Fruit fly (Drosophila melanogaster): Measurements from ENCODE around the gene CG33783.

CG33783 gene

DNA sequence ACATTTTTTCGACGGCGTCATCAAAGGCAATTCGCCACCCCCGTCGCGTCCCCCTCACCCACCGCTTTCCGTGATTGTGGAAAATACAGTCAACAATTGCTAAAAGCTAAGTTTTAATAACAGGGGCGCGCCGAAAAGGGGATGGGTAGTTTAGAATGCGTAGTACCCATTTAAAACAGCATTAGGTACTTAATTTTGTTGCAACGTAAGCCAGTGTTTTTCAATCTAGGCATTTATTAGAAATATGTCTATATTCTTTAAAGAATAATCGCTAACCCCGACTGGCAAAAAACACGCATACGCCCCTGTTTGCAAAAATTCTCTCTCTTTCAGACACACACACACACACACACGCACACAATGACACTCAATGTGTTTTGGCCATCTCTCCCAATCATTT is 18.3 kb downstream of the CG33783 start:
- peak; percentile 96 for TF ChIP-seq ey (GFP tag; optimal IDR thresholded peaks at IDR 0.05)
- peak; percentile 92 for TF ChIP-seq br (GFP tag; optimal IDR thresholded peaks at IDR 0.05)
- TF ChIP-seq h (GFP tag; optimal IDR thresholded peaks at IDR 0.05): peak; percentile 95
- peak; percentile 91 for TF ChIP-seq Sp1 (GFP tag; optimal IDR thresholded peaks at IDR 0.05)
- peak; percentile 83 for TF ChIP-seq Jra (GFP tag; optimal IDR thresholded peaks at IDR 0.05)
- peak; percentile 67 for TF ChIP-seq CrebA (GFP tag; optimal IDR thresholded peaks at IDR 0.05; ENCODE audit: borderline replicate concordance)
- TF ChIP-seq Myc (optimal IDR thresholded peaks at IDR 0.05): no peak
- TF ChIP-seq tai (GFP tag; optimal IDR thresholded peaks at IDR 0.05): peak; percentile 86
- TF ChIP-seq Mio (GFP tag; optimal IDR thresholded peaks at IDR 0.05): peak; percentile 80
- no peak for TF ChIP-seq dl (GFP tag; optimal IDR thresholded peaks at IDR 0.05; ENCODE audit: insufficient read depth in 1 of 2, partially characterized antibody in 2 of 2)
- peak; percentile 70 for TF ChIP-seq dsf (GFP tag; optimal IDR thresholded peaks at IDR 0.05; ENCODE audit: borderline replicate concordance)
- peak; percentile 88 for TF ChIP-seq Dfd (GFP tag; optimal IDR thresholded peaks at IDR 0.05)
- no peak for TF ChIP-seq GATAd (GFP tag; optimal IDR thresholded peaks at IDR 0.05)
- TF ChIP-seq lola (GFP tag; optimal IDR thresholded peaks at IDR 0.05): no peak
- peak; percentile 84 for TF ChIP-seq sage (GFP tag; optimal IDR thresholded peaks at IDR 0.05)
- TF ChIP-seq psq (GFP tag; optimal IDR thresholded peaks at IDR 0.05): peak; percentile 89
- TF ChIP-seq Rel (GFP tag; optimal IDR thresholded peaks at IDR 0.05): no peak
- TF ChIP-seq Rel (tag; optimal IDR thresholded peaks at IDR 0.05): peak; percentile 64
- TF ChIP-seq jim (GFP tag; optimal IDR thresholded peaks at IDR 0.05): no peak
- peak; percentile 65 for TF ChIP-seq CG9705 (GFP tag; optimal IDR thresholded peaks at IDR 0.05)
- TF ChIP-seq HLH106 (tag; optimal IDR thresholded peaks at IDR 0.05): peak; percentile 94
- peak; percentile 95 for TF ChIP-seq fru (GFP tag; optimal IDR thresholded peaks at IDR 0.05)
- TF ChIP-seq Hr83 (GFP tag; optimal IDR thresholded peaks at IDR 0.05; ENCODE audit: poor library complexity, severe bottlenecking): peak; percentile 25
- peak; percentile 90 for TF ChIP-seq dmrt93B (GFP tag; optimal IDR thresholded peaks at IDR 0.05)
- TF ChIP-seq rgr (GFP tag; optimal IDR thresholded peaks at IDR 0.05): peak; percentile 96
- TF ChIP-seq OdsH (GFP tag; optimal IDR thresholded peaks at IDR 0.05): peak; percentile 95
- TF ChIP-seq foxo (GFP tag; optimal IDR thresholded peaks at IDR 0.05): peak; percentile 43 to 97
- no peak for TF ChIP-seq Dif (GFP tag; optimal IDR thresholded peaks at IDR 0.05; ENCODE audit: partially characterized antibody)
- no peak for TF ChIP-seq Abd-B (GFP tag; optimal IDR thresholded peaks at IDR 0.05)
- peak; percentile 88 for TF ChIP-seq Hnf4 (GFP tag; optimal IDR thresholded peaks at IDR 0.05)
- TF ChIP-seq woc (GFP tag; optimal IDR thresholded peaks at IDR 0.05): peak; percentile 77
- TF ChIP-seq Hr78 (GFP tag; optimal IDR thresholded peaks at IDR 0.05): no peak
- TF ChIP-seq usp (GFP tag; optimal IDR thresholded peaks at IDR 0.05): no peak
- TF ChIP-seq Vsx2 (GFP tag; optimal IDR thresholded peaks at IDR 0.05; ENCODE audit: partially characterized antibody): no peak
- no peak for TF ChIP-seq N (GFP tag; optimal IDR thresholded peaks at IDR 0.05)
- TF ChIP-seq CG32264 (GFP tag; optimal IDR thresholded peaks at IDR 0.05): peak; percentile 72
- no peak for TF ChIP-seq sv (GFP tag; optimal IDR thresholded peaks at IDR 0.05)
- TF ChIP-seq brk (GFP tag; optimal IDR thresholded peaks at IDR 0.05): peak; percentile 30
- TF ChIP-seq pan (optimal IDR thresholded peaks at IDR 0.05): no peak

DNA sequence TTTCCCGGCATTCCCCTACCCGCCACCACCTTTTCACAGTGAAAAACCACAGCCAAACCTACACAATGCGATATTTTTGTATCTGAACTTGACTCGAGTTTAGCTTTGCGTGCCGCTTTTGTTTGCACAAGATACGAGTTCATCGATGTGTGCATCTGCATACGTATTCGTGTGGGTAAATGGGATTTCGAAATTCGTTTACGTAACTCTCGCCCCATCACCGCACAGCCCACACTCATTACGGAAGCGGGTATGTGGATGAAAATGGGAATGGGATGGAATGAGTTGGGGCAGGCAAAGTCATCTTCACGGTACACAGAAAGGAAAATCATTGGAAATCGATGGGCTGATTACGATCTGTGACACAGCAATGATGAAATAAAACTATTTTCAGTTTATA is 19.7 kb downstream of the CG33783 start:
- TF ChIP-seq h (GFP tag; optimal IDR thresholded peaks at IDR 0.05) (no peak), Vsx2 (GFP tag; optimal IDR thresholded peaks at IDR 0.05; ENCODE audit: partially characterized antibody) (no peak), foxo (GFP tag; optimal IDR thresholded peaks at IDR 0.05) (no peak), woc (GFP tag; optimal IDR thresholded peaks at IDR 0.05) (no peak), CG32264 (GFP tag; optimal IDR thresholded peaks at IDR 0.05) (no peak), brk (GFP tag; optimal IDR thresholded peaks at IDR 0.05) (no peak), ey (GFP tag; optimal IDR thresholded peaks at IDR 0.05) (no peak), Mio (GFP tag; optimal IDR thresholded peaks at IDR 0.05) (no peak)

DNA sequence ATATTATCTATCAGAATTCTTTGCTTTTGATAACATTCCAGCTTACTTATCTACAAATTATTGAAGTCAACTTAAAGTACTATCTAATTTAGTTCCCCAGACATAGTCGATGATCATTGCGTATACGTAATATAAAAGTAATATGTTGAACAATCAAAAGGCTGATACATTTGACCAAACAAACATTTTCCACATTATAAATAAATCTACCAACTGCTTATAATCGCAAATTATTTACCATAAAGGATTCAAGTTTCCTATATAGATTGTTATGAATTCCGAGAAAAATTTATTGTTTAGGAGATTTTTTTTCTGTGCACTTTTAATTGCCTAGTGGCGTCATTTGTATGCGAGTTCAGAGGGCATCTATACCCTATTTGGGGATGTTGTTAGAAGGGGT is 20.1 kb downstream of the CG33783 start:
- TF ChIP-seq CG32264 (GFP tag; optimal IDR thresholded peaks at IDR 0.05): no peak
- TF ChIP-seq tai (GFP tag; optimal IDR thresholded peaks at IDR 0.05): peak; percentile 18

Data from whole organism, wandering third instar larva.